Worm (Caenorhabditis elegans) whole organism, midembryonic: ENCODE measurements around the gene srw-35.

ENCODE experiments used
- T22C8.4 ChIP-seq: fragments of 200-800 bp; sonication (Bioruptor generic); IDR thresholded peaks from 2 replicates; pipeline ENCODE4 v1.3.6; 2022; ENCODE audit warnings: missing genetic modification characterization, missing compliant biosample characterization
- cog-1 ChIP-seq: sonication (generic microtip); optimal IDR thresholded peaks from 2 replicates; lab custom pipeline; 2016; ENCODE audit warnings: missing genetic modification characterization, missing compliant biosample characterization
- tab-1 ChIP-seq: fragments of 200-800 bp; sonication (Bioruptor generic); IDR thresholded peaks from 2 replicates; pipeline ENCODE4 v1.3.6; 2022; ENCODE audit warnings: missing genetic modification characterization, missing compliant biosample characterization

DNA sequence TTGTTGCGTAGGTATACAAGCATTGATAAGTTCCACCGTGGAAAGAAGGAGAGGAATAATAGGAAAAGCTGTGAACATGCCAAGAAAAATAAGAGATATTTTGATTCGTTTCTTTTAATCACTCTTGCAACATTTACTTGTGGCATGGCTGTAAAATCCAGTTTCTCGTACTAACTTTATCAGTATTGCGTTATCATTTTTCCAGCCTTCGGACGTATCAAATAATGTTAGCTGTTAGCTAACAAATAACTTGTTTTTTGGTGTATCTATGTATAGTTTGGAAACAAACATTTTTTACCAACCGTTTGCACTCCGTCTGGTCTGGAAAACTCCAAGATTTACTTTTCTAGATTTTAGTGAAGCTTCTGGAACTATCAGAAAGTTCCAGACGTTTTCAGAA is 38.8 kb upstream of the srw-35 start, which contains the start of gene clec-234:
- TF ChIP-seq tab-1 (GFP tag; lab: Robert Waterston, UW), result no peak
- TF ChIP-seq cog-1, result no peak
- no peak for TF ChIP-seq T22C8.4 (GFP tag; lab: Robert Waterston, UW)
